Worm (Caenorhabditis elegans) whole organism, young adult: ENCODE results near the gene C36C5.12.

Experiments
- C06A6.2 ChIP-seq: fragments of 200-800 bp; sonication (Bioruptor generic); conservative IDR thresholded peaks from 2 replicates; pipeline ENCODE4 v1.3.6; 2022; ENCODE audit warnings: missing genetic modification characterization, missing compliant biosample characterization
- Y95B8A.8 ChIP-seq: fragments of 200-800 bp; sonication (Bioruptor generic); IDR thresholded peaks from 2 replicates; pipeline ENCODE4 v1.3.6; 2022; ENCODE audit warnings: missing genetic modification reagents, missing genetic modification characterization, missing compliant biosample characterization
- aptf-3 ChIP-seq: fragments of 200-800 bp; sonication (Bioruptor generic); IDR thresholded peaks from 2 replicates; pipeline ENCODE4 v1.3.6; 2022; ENCODE audit warnings: missing genetic modification characterization, missing compliant biosample characterization
- cebp-1 ChIP-seq, 2 experiments: fragments of 200-800 bp in 1 of 2; sonication (Bioruptor generic) in 1 of 2; sonication (generic microtip) in 1 of 2; IDR thresholded peaks in 1 of 2; optimal IDR thresholded peaks in 1 of 2; 2 replicates each; pipeline versions ENCODE4 v1.3.6 to Lab custom; 2017 to 2022; ENCODE audit warnings: missing compliant biosample characterization in 2 of 2, missing genetic modification characterization in 2 of 2, mild to moderate bottlenecking in 1 of 2, missing genetic modification reagents in 1 of 2, moderate library complexity in 1 of 2
- chd-7 ChIP-seq: sonication (generic microtip); optimal IDR thresholded peaks from 2 replicates; lab custom pipeline; 2016; ENCODE audit warnings: mild to moderate bottlenecking, missing genetic modification characterization, moderate library complexity, missing compliant biosample characterization
- efl-1 ChIP-seq: fragments of 150-350 bp; optimal IDR thresholded peaks from 2 replicates; lab custom pipeline; 2014; ENCODE audit warnings: missing biosample characterization, missing genetic modification reagents, missing genetic modification characterization
- ets-4 ChIP-seq: fragments of 200-800 bp; sonication (Bioruptor generic); optimal IDR thresholded peaks from 2 replicates; lab custom pipeline; 2018; ENCODE audit warnings: mild to moderate bottlenecking, missing genetic modification characterization, missing compliant biosample characterization
- hlh-12 ChIP-seq: sonication (generic microtip); optimal IDR thresholded peaks from 2 replicates; lab custom pipeline; 2016; ENCODE audit warnings: missing genetic modification characterization, missing compliant biosample characterization
- lsy-27 ChIP-seq: sonication (generic microtip); optimal IDR thresholded peaks from 2 replicates; lab custom pipeline; 2017; ENCODE audit warnings: missing genetic modification characterization, mild to moderate bottlenecking, missing compliant biosample characterization, antibody characterized with exemption, missing genotype, borderline replicate concordance; ENCODE audit not compliant: insufficient read depth
- nhr-27 ChIP-seq: fragments of 200-800 bp; sonication (Bioruptor generic); optimal IDR thresholded peaks from 2 replicates; lab custom pipeline; 2018; ENCODE audit warnings: mild to moderate bottlenecking, missing genetic modification characterization, moderate library complexity, missing compliant biosample characterization
- pha-4 ChIP-seq: fragments of 150-350 bp; sonication (generic microtip); optimal IDR thresholded peaks from 2 replicates; lab custom pipeline; 2014; ENCODE audit warnings: missing biosample characterization, missing genetic modification reagents, missing genetic modification characterization
- unc-62 ChIP-seq: fragments of 150-350 bp; optimal IDR thresholded peaks from 2 replicates; lab custom pipeline; 2014; ENCODE audit warnings: missing biosample characterization, missing genetic modification reagents, missing genetic modification characterization
- ztf-28 ChIP-seq: fragments of 200-800 bp; sonication (Bioruptor generic); IDR thresholded peaks from 2 replicates; pipeline ENCODE4 v1.3.6; 2022; ENCODE audit warnings: missing genetic modification reagents, missing genetic modification characterization, missing compliant biosample characterization

ce11 chrV:3195814-3196213 lies 36.7 kb upstream of the C36C5.12 start:
- no peak for TF ChIP-seq pha-4 (tag; lab: Kevin White, UChicago)
- no peak for TF ChIP-seq efl-1
- no peak for TF ChIP-seq hlh-12 (tag; lab: Kevin White, UChicago)
- no peak for TF ChIP-seq ztf-28 (GFP tag; lab: Robert Waterston, UW)
- TF ChIP-seq cebp-1 (GFP tag; IDR thresholded peaks at IDR 0.05; lab: Robert Waterston, UW), result no peak
- TF ChIP-seq cebp-1 (tag; optimal IDR thresholded peaks at IDR 0.05; lab: Kevin White, UChicago), result no peak
- no peak for TF ChIP-seq aptf-3 (GFP tag; lab: Robert Waterston, UW)
- TF ChIP-seq unc-62, result no peak
- TF ChIP-seq Y95B8A.8, result no peak
- TF ChIP-seq C06A6.2 (GFP tag; lab: Robert Waterston, UW), result no peak
- no peak for TF ChIP-seq nhr-27 (tag; lab: Kevin White, UChicago)
- TF ChIP-seq ets-4 (GFP tag; lab: Kevin White, UChicago), result no peak
- TF ChIP-seq lsy-27 (tag; lab: Kevin White, UChicago), result no peak
- TF ChIP-seq chd-7 (tag; lab: Kevin White, UChicago), result no peak
